Worm (Caenorhabditis elegans) whole organism, late embryonic: ENCODE data around the gene irld-48.

ENCODE experiments used
- F13H6.1 ChIP-seq: sonication (generic microtip); optimal IDR thresholded peaks from 2 replicates; lab custom pipeline; 2016; ENCODE audit warnings: missing genetic modification characterization, missing compliant biosample characterization
- ama-1 ChIP-seq: fragments of 150-350 bp; optimal IDR thresholded peaks from 2 replicates; lab custom pipeline; 2014
- ceh-45 ChIP-seq: fragments of 200-800 bp; sonication (Bioruptor generic); IDR thresholded peaks from 2 replicates; pipeline ENCODE4 v1.3.6; 2022; ENCODE audit warnings: missing genetic modification reagents, missing genetic modification characterization, missing compliant biosample characterization
- ceh-48 ChIP-seq: sonication (generic microtip); optimal IDR thresholded peaks from 2 replicates; lab custom pipeline; 2016; ENCODE audit warnings: missing genetic modification characterization, inconsistent platforms, missing compliant biosample characterization
- elt-2 ChIP-seq: sonication (generic microtip); optimal IDR thresholded peaks from 2 replicates; lab custom pipeline; 2016; ENCODE audit warnings: missing genetic modification reagents, missing genetic modification characterization, missing compliant biosample characterization
- ets-4 ChIP-seq: sonication (generic microtip); optimal IDR thresholded peaks from 2 replicates; lab custom pipeline; 2016; ENCODE audit warnings: missing genetic modification characterization, missing compliant biosample characterization
- fkh-10 ChIP-seq: fragments of 150-350 bp; optimal IDR thresholded peaks from 2 replicates; lab custom pipeline; 2014; ENCODE audit warnings: missing biosample characterization, missing genetic modification reagents, missing genetic modification characterization
- lin-11 ChIP-seq: fragments of 200-800 bp; sonication (Bioruptor generic); optimal IDR thresholded peaks from 2 replicates; lab custom pipeline; 2018; ENCODE audit warnings: mild to moderate bottlenecking, missing genetic modification characterization, missing compliant biosample characterization
- pha-4 ChIP-seq: fragments of 150-350 bp; optimal IDR thresholded peaks from 2 replicates; lab custom pipeline; 2018; ENCODE audit warnings: missing biosample characterization, missing genetic modification reagents, missing genetic modification characterization
- syd-9 ChIP-seq: sonication (generic microtip); optimal IDR thresholded peaks from 2 replicates; lab custom pipeline; 2016; ENCODE audit warnings: mild to moderate bottlenecking, missing genetic modification characterization, moderate library complexity, missing compliant biosample characterization
- tbx-2 ChIP-seq: sonication (generic microtip); optimal IDR thresholded peaks from 2 replicates; lab custom pipeline; 2016; ENCODE audit warnings: missing genetic modification characterization, missing compliant biosample characterization
- unc-42 ChIP-seq: sonication (generic microtip); optimal IDR thresholded peaks from 2 replicates; lab custom pipeline; 2016; ENCODE audit warnings: missing genotype, missing genetic modification characterization, missing compliant biosample characterization

- TF ChIP-seq syd-9 (tag; lab: Kevin White, UChicago) (no peak), pha-4 (no peak), ceh-45 (GFP tag; lab: Robert Waterston, UW) (no peak), ets-4 (tag; lab: Kevin White, UChicago) (no peak), ama-1 (lab: Kevin White, UChicago) (no peak), lin-11 (tag; lab: Kevin White, UChicago) (no peak), ceh-48 (no peak), F13H6.1 (tag; lab: Kevin White, UChicago) (no peak), unc-42 (no peak), elt-2 (tag; lab: Kevin White, UChicago) (no peak), fkh-10 (no peak), tbx-2 (tag; lab: Kevin White, UChicago) (no peak)
These were observed 29.9 kb upstream of the irld-48 start for ce11 chrII:2925806-2926558.
